Worm (Caenorhabditis elegans): ENCODE data around the gene tps-1.

DNA sequence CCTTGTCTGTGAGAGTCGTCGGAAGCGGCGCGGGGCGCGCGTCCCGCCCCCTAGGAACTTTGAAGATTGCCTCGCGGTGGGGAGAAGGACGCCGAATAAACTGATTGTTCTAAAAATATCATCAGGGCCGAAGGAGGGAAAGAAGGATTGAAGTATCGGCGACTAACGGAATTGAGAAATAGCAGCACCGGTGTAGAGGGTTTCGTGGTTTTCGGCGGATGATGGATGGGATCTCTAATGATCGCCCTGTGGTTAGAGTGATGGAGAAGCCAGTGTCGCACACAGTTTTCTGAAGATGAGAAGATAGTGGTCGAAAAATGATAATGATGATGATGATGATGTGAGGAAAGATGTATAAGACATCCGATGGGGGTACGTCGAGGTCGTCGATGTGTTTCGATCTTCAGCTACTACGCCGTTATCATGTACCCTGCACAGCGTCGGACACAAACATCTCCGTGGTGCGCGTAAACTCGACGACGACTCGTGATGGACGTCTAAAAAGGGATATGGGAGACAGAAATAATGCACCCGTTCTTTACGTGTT lies 52.7 kb downstream of the tps-1 start, which contains the start of gene osm-11:
- TF ChIP-seq zag-1 (tag; optimal IDR thresholded peaks at IDR 0.05) (no peak), ceh-20 (GFP tag; IDR thresholded peaks at IDR 0.05) (no peak), ama-1 (optimal IDR thresholded peaks at IDR 0.05) (no peak), lim-7 (GFP tag; IDR thresholded peaks at IDR 0.05) (no peak)

Measured in whole organism, L4 larva.